Worm (Caenorhabditis elegans) whole organism, young adult: ENCODE results near the gene unc-96.
A peak's percentile ranks its signal among the peaks of the same experiment; 100 is the strongest.

Experiments
- B0035.1 ChIP-seq: sonication (generic microtip); optimal IDR thresholded peaks from 2 replicates; lab custom pipeline; 2016; ENCODE audit warnings: missing genetic modification characterization, mild to moderate bottlenecking, missing compliant biosample characterization, missing genotype, missing genetic modification reagents
- B0261.1 ChIP-seq: sonication (generic microtip); optimal IDR thresholded peaks from 2 replicates; lab custom pipeline; 2016; ENCODE audit warnings: mild to moderate bottlenecking, missing genetic modification characterization, moderate library complexity, missing compliant biosample characterization
- C06A6.2 ChIP-seq: fragments of 200-800 bp; sonication (Bioruptor generic); conservative IDR thresholded peaks from 2 replicates; pipeline ENCODE4 v1.3.6; 2022; ENCODE audit warnings: missing genetic modification characterization, missing compliant biosample characterization
- F22D6.2 ChIP-seq: sonication (generic microtip); optimal IDR thresholded peaks from 2 replicates; lab custom pipeline; 2016; ENCODE audit warnings: mild to moderate bottlenecking, missing genetic modification characterization, missing compliant biosample characterization
- F37B4.10 ChIP-seq: fragments of 200-800 bp; sonication (Bioruptor generic); IDR thresholded peaks from 2 replicates; pipeline ENCODE4 v1.3.6; 2022; ENCODE audit warnings: missing genetic modification characterization, missing compliant biosample characterization
- F49E8.2 ChIP-seq: sonication (generic microtip); optimal IDR thresholded peaks from 3 replicates; lab custom pipeline; 2017; ENCODE audit warnings: missing genetic modification characterization, mild to moderate bottlenecking, missing compliant biosample characterization, antibody characterized with exemption, moderate library complexity; ENCODE audit not compliant: insufficient read depth
- F52B5.7 ChIP-seq: sonication (generic microtip); optimal IDR thresholded peaks from 2 replicates; lab custom pipeline; 2016; ENCODE audit warnings: mild to moderate bottlenecking, missing genetic modification characterization, missing compliant biosample characterization
- F57C9.4 ChIP-seq: sonication (generic microtip); optimal IDR thresholded peaks from 2 replicates; lab custom pipeline; 2017; ENCODE audit warnings: mild to moderate bottlenecking, missing genetic modification characterization, missing compliant biosample characterization
- K12H6.12 ChIP-seq: fragments of 200-800 bp; sonication (Bioruptor generic); optimal IDR thresholded peaks from 2 replicates; lab custom pipeline; 2018; ENCODE audit warnings: mild to moderate bottlenecking, missing genetic modification characterization, missing compliant biosample characterization
- T26A5.8 ChIP-seq: sonication (generic microtip); optimal IDR thresholded peaks from 2 replicates; lab custom pipeline; 2016; ENCODE audit warnings: missing genetic modification characterization, missing compliant biosample characterization
- Y53F4B.3 ChIP-seq: fragments of 200-800 bp; sonication (Bioruptor generic); IDR thresholded peaks from 2 replicates; pipeline ENCODE4 v1.3.6; 2022; ENCODE audit warnings: missing genetic modification reagents, missing genetic modification characterization, missing compliant biosample characterization
- Y56A3A.18 ChIP-seq: fragments of 200-800 bp; sonication (Bioruptor generic); IDR thresholded peaks from 2 replicates; pipeline ENCODE4 v1.3.6; 2022; ENCODE audit warnings: missing genetic modification reagents, missing genetic modification characterization, missing compliant biosample characterization
- Y95B8A.8 ChIP-seq: fragments of 200-800 bp; sonication (Bioruptor generic); IDR thresholded peaks from 2 replicates; pipeline ENCODE4 v1.3.6; 2022; ENCODE audit warnings: missing genetic modification reagents, missing genetic modification characterization, missing compliant biosample characterization
- akir-1 ChIP-seq: fragments of 200-800 bp; sonication (Bioruptor generic); optimal IDR thresholded peaks from 2 replicates; lab custom pipeline; 2018; ENCODE audit warnings: mild to moderate bottlenecking, missing genetic modification characterization, moderate library complexity, missing compliant biosample characterization
- attf-5 ChIP-seq: fragments of 200-800 bp; sonication (Bioruptor generic); optimal IDR thresholded peaks from 2 replicates; lab custom pipeline; 2018; ENCODE audit warnings: mild to moderate bottlenecking, missing genetic modification characterization, missing compliant biosample characterization
- cebp-1 ChIP-seq, 2 experiments: fragments of 200-800 bp in 1 of 2; sonication (Bioruptor generic) in 1 of 2; sonication (generic microtip) in 1 of 2; IDR thresholded peaks in 1 of 2; optimal IDR thresholded peaks in 1 of 2; 2 replicates each; pipeline versions ENCODE4 v1.3.6 to Lab custom; 2017 to 2022; ENCODE audit warnings: missing compliant biosample characterization in 2 of 2, missing genetic modification characterization in 2 of 2, mild to moderate bottlenecking in 1 of 2, missing genetic modification reagents in 1 of 2, moderate library complexity in 1 of 2
- ceh-27 ChIP-seq: fragments of 200-800 bp; sonication (Bioruptor generic); optimal IDR thresholded peaks from 2 replicates; lab custom pipeline; 2018; ENCODE audit warnings: mild to moderate bottlenecking, missing genetic modification characterization, moderate library complexity, missing compliant biosample characterization
- ceh-40 ChIP-seq: fragments of 200-800 bp; sonication (Bioruptor generic); IDR thresholded peaks from 2 replicates; pipeline ENCODE4 v1.3.6; 2022; ENCODE audit warnings: missing genetic modification characterization, missing compliant biosample characterization
- ceh-58 ChIP-seq: fragments of 200-800 bp; sonication (Bioruptor generic); IDR thresholded peaks from 2 replicates; pipeline ENCODE4 v1.3.6; 2022; ENCODE audit warnings: missing genetic modification characterization, missing compliant biosample characterization
- dox-1 ChIP-seq: fragments of 200-800 bp; sonication (Bioruptor generic); IDR thresholded peaks from 2 replicates; pipeline ENCODE4 v1.3.6; 2022; ENCODE audit warnings: missing genetic modification reagents, missing genetic modification characterization, missing compliant biosample characterization
- dpl-1 ChIP-seq: fragments of 150-350 bp; optimal IDR thresholded peaks from 2 replicates; lab custom pipeline; 2014; ENCODE audit warnings: missing biosample characterization, missing genetic modification reagents, missing genetic modification characterization
- efl-1 ChIP-seq: fragments of 150-350 bp; optimal IDR thresholded peaks from 2 replicates; lab custom pipeline; 2014; ENCODE audit warnings: missing biosample characterization, missing genetic modification reagents, missing genetic modification characterization
- egrh-3 ChIP-seq: fragments of 200-800 bp; sonication (Bioruptor generic); IDR thresholded peaks from 2 replicates; pipeline ENCODE4 v1.3.6; 2022; ENCODE audit warnings: missing genetic modification reagents, missing genetic modification characterization, missing compliant biosample characterization
- ekl-4 ChIP-seq: fragments of 200-800 bp; sonication (Bioruptor generic); IDR thresholded peaks from 2 replicates; pipeline ENCODE4 v1.3.6; 2022; ENCODE audit warnings: missing genetic modification reagents, missing genetic modification characterization, missing compliant biosample characterization
- him-1 ChIP-seq: sonication (generic microtip); optimal IDR thresholded peaks from 2 replicates; lab custom pipeline; 2016; ENCODE audit warnings: missing genotype, missing genetic modification reagents, missing genetic modification characterization, missing compliant biosample characterization
- hlh-26 ChIP-seq: fragments of 200-800 bp; sonication (Bioruptor generic); conservative IDR thresholded peaks from 2 replicates; pipeline ENCODE4 v1.3.6; 2022; ENCODE audit warnings: missing genetic modification reagents, missing genetic modification characterization, missing compliant biosample characterization
- hmg-1.2 ChIP-seq: fragments of 200-800 bp; sonication (Bioruptor generic); IDR thresholded peaks from 2 replicates; pipeline ENCODE4 v1.3.6; 2022; ENCODE audit warnings: missing genetic modification reagents, missing genetic modification characterization, missing compliant biosample characterization
- hmg-20 ChIP-seq: fragments of 200-800 bp; sonication (Bioruptor generic); IDR thresholded peaks from 2 replicates; pipeline ENCODE4 v1.3.6; 2022; ENCODE audit warnings: missing genetic modification reagents, missing genetic modification characterization, missing compliant biosample characterization
- hrde-1 ChIP-seq: sonication (generic microtip); optimal IDR thresholded peaks from 2 replicates; lab custom pipeline; 2016; ENCODE audit warnings: missing genetic modification characterization, mild to moderate bottlenecking, missing compliant biosample characterization, moderate library complexity, missing genotype, missing genetic modification reagents, borderline replicate concordance
- let-607 ChIP-seq, 2 experiments: fragments of 200-800 bp in 1 of 2; sonication (Bioruptor generic) in 1 of 2; sonication (generic microtip) in 1 of 2; optimal IDR thresholded peaks; 2 replicates each; lab custom pipeline; 2016 to 2018; ENCODE audit warnings: mild to moderate bottlenecking in 2 of 2, missing compliant biosample characterization in 2 of 2, missing genetic modification characterization in 2 of 2, moderate library complexity in 2 of 2, missing genotype in 1 of 2
- lin-26 ChIP-seq: fragments of 200-800 bp; sonication (Bioruptor generic); IDR thresholded peaks from 2 replicates; pipeline ENCODE4 v1.3.6; 2022; ENCODE audit warnings: missing genetic modification reagents, missing genetic modification characterization, missing compliant biosample characterization
- lin-35 ChIP-seq, 3 experiments: fragments of 150-350 bp in 2 of 3; sonication (generic microtip) in 1 of 3; optimal IDR thresholded peaks; 2 replicates each; lab custom pipeline; 2014 to 2018; ENCODE audit warnings: missing biosample characterization in 3 of 3, missing genetic modification characterization in 3 of 3, missing genetic modification reagents in 3 of 3
- mxl-1 ChIP-seq: sonication (generic microtip); optimal IDR thresholded peaks from 2 replicates; lab custom pipeline; 2016; ENCODE audit warnings: missing genetic modification characterization, missing compliant biosample characterization
- nfyb-1 ChIP-seq: fragments of 200-800 bp; sonication (Bioruptor generic); IDR thresholded peaks from 2 replicates; pipeline ENCODE4 v1.3.6; 2022; ENCODE audit warnings: missing genetic modification reagents, missing genetic modification characterization, missing compliant biosample characterization
- rcor-1 ChIP-seq: fragments of 200-800 bp; sonication (Bioruptor generic); IDR thresholded peaks from 2 replicates; pipeline ENCODE4 v1.3.6; 2022; ENCODE audit warnings: missing genetic modification reagents, missing genetic modification characterization, missing compliant biosample characterization
- rec-8 ChIP-seq, 2 experiments: sonication (generic microtip); optimal IDR thresholded peaks; 2 replicates each; lab custom pipeline; 2016; ENCODE audit warnings: mild to moderate bottlenecking in 2 of 2, missing genetic modification characterization in 2 of 2, missing genetic modification reagents in 2 of 2, missing genotype in 2 of 2, missing biosample characterization in 1 of 2, missing compliant biosample characterization in 1 of 2, moderate library complexity in 1 of 2
- sdz-38 ChIP-seq: sonication (generic microtip); optimal IDR thresholded peaks from 2 replicates; lab custom pipeline; 2016; ENCODE audit warnings: missing genotype, missing genetic modification characterization, missing compliant biosample characterization
- snpc-1.1 ChIP-seq: sonication (generic microtip); optimal IDR thresholded peaks from 2 replicates; lab custom pipeline; 2017; ENCODE audit warnings: missing genetic modification characterization, mild to moderate bottlenecking, missing compliant biosample characterization, antibody characterized with exemption, moderate library complexity, missing genotype, missing genetic modification reagents; ENCODE audit not compliant: insufficient read depth
- snpc-1.3 ChIP-seq: sonication (generic microtip); optimal IDR thresholded peaks from 2 replicates; lab custom pipeline; 2017; ENCODE audit warnings: missing genetic modification characterization, mild to moderate bottlenecking, missing compliant biosample characterization, antibody characterized with exemption, moderate library complexity, missing genotype, missing genetic modification reagents; ENCODE audit not compliant: insufficient read depth
- somi-1 ChIP-seq: fragments of 200-800 bp; sonication (Bioruptor generic); optimal IDR thresholded peaks from 2 replicates; lab custom pipeline; 2018; ENCODE audit warnings: mild to moderate bottlenecking, missing genetic modification characterization, missing compliant biosample characterization
- tlf-1 ChIP-seq: fragments of 200-800 bp; sonication (Bioruptor generic); optimal IDR thresholded peaks from 2 replicates; lab custom pipeline; 2018; ENCODE audit warnings: mild to moderate bottlenecking, missing genetic modification characterization, missing compliant biosample characterization
- zfh-2 ChIP-seq: fragments of 200-800 bp; sonication (Bioruptor generic); conservative IDR thresholded peaks from 2 replicates; pipeline ENCODE4 v1.3.6; 2022; ENCODE audit warnings: missing genetic modification reagents, missing genetic modification characterization, missing compliant biosample characterization
- ztf-3 ChIP-seq: fragments of 200-800 bp; sonication (Bioruptor generic); optimal IDR thresholded peaks from 2 replicates; lab custom pipeline; 2018; ENCODE audit warnings: mild to moderate bottlenecking, missing genetic modification characterization, missing compliant biosample characterization

unc-96 gene

ce11 chrX:608392-608791 is 12.7 kb downstream of the unc-96 start, which contains the start of gene F13C5.5:
TSS of gene F13C5.5 (minus strand) at chrX:608492.
- TF ChIP-seq snpc-1.3 (tag; lab: Kevin White, UChicago) (no peak), him-1 (tag; lab: Kevin White, UChicago) (no peak), Y53F4B.3 (GFP tag; lab: Robert Waterston, UW) (no peak), Y95B8A.8 (no peak), nfyb-1 (GFP tag; lab: Robert Waterston, UW) (no peak), hlh-26 (GFP tag; lab: Robert Waterston, UW) (no peak), dpl-1 (no peak), let-607 (tag; optimal IDR thresholded peaks at IDR 0.05; lab: Kevin White, UChicago) (no peak), F57C9.4 (tag; lab: Kevin White, UChicago) (no peak), F22D6.2 (no peak), ceh-40 (GFP tag; lab: Robert Waterston, UW) (no peak), sdz-38 (tag; lab: Kevin White, UChicago) (no peak), mxl-1 (tag; lab: Kevin White, UChicago) (no peak), F37B4.10 (GFP tag; lab: Robert Waterston, UW) (no peak)

ce11 chrX:601860-602259 is 19.2 kb downstream of the unc-96 start, which contains the start of gene F13C5.1:
TSS of gene F13C5.1 (plus strand) at chrX:602160.
- TF ChIP-seq nfyb-1 (GFP tag; lab: Robert Waterston, UW): 0 out of 2 replicates have a peak, but pooled peaks have one; percentile 2
- no peak for TF ChIP-seq ekl-4

- TF ChIP-seq hmg-1.2 (GFP tag; lab: Robert Waterston, UW) (peak; percentile 17; the same call in 1 of the 2 replicates), ztf-3 (no peak), tlf-1 (GFP tag; lab: Kevin White, UChicago) (no peak), B0035.1 (no peak), Y56A3A.18 (GFP tag; lab: Robert Waterston, UW) (no peak), rec-8 (tag; optimal IDR thresholded peaks at IDR 0.05; lab: Kevin White, UChicago) (no peak), nfyb-1 (GFP tag; lab: Robert Waterston, UW) (0 out of 2 replicates have a peak, but pooled peaks have one; percentile 45), akir-1 (no peak), hrde-1 (tag; lab: Kevin White, UChicago) (no peak), hmg-20 (no peak), somi-1 (peak; percentile 31), B0261.1 (tag; lab: Kevin White, UChicago) (no peak), Y95B8A.8 (no peak), ceh-27 (GFP tag; lab: Kevin White, UChicago) (peak; percentile 11), K12H6.12 (tag; lab: Kevin White, UChicago) (peak; percentile 63), hlh-26 (GFP tag; lab: Robert Waterston, UW) (no peak), efl-1 (GFP tag; lab: Kevin White, UChicago) (no peak), cebp-1 (GFP tag; IDR thresholded peaks at IDR 0.05; lab: Robert Waterston, UW) (no peak), cebp-1 (tag; optimal IDR thresholded peaks at IDR 0.05; lab: Kevin White, UChicago) (peak; percentile 60), snpc-1.1 (no peak), lin-26 (GFP tag; lab: Robert Waterston, UW) (no peak), F52B5.7 (tag; lab: Kevin White, UChicago) (no peak), C06A6.2 (no peak), egrh-3 (GFP tag; lab: Robert Waterston, UW) (peak; percentile 75), attf-5 (peak; percentile 48), F22D6.2 (no peak), rcor-1 (GFP tag; lab: Robert Waterston, UW) (peak; percentile 59; the same call in 1 of the 2 replicates), dox-1 (GFP tag; lab: Robert Waterston, UW) (no peak), T26A5.8 (tag; lab: Kevin White, UChicago) (no peak), zfh-2 (GFP tag; lab: Robert Waterston, UW) (peak; percentile 95), lin-35 (GFP tag; optimal IDR thresholded peaks at IDR 0.05; lab: Kevin White, UChicago) (peak in 1 of 3 experiments; percentile 4), F49E8.2 (tag; lab: Kevin White, UChicago) (no peak), ceh-58 (no peak)
Measured at ce11 chrX:601340-601757, 19.7 kb downstream of the unc-96 start.
